Worm (Caenorhabditis elegans) whole organism, L4/young adult: ENCODE data around the gene calf-1.

Experiments
- W03F9.2 ChIP-seq: fragments of 150-350 bp; optimal IDR thresholded peaks from 2 replicates; lab custom pipeline; 2014; ENCODE audit warnings: missing biosample characterization, missing genetic modification characterization
- dao-5 ChIP-seq: sonication (generic microtip); optimal IDR thresholded peaks from 2 replicates; lab custom pipeline; 2016; ENCODE audit warnings: missing genotype, missing genetic modification characterization, moderate library complexity, missing compliant biosample characterization
- him-1 ChIP-seq: sonication (generic microtip); optimal IDR thresholded peaks from 2 replicates; lab custom pipeline; 2016; ENCODE audit warnings: missing genotype, missing genetic modification reagents, missing genetic modification characterization, missing compliant biosample characterization

DNA sequence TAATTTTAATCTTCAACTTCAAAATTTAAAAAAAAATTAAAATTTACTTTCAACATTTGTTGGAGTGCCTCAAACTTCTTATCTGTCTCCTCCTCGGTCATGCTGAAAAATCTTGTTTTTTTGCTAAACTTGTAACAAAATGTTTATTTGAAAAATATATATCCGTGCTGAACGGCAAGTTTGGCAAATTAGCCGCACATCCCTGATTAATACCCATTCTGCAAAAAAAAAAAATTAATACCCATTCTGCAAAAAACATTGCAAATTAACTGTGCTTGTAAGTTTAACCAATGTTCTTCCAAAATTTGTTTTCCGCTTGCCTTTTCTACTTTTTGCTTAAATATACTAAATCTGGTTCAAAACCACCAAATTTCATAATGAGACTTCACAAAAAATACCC is 25.8 kb downstream of the calf-1 start, which contains the start of gene F48F5.6:
- TF ChIP-seq him-1 (tag; lab: Kevin White, UChicago) (no peak), dao-5 (tag; lab: Kevin White, UChicago) (no peak), W03F9.2 (tag; lab: Kevin White, UChicago) (no peak)
